Worm (Caenorhabditis elegans): ENCODE results near the gene rpl-2.

The rpl-2 gene

ce11 chrV:20517005-20517404 is 37.5 kb downstream of the rpl-2 start:
- TF ChIP-seq ztf-23 (GFP tag; IDR thresholded peaks at IDR 0.05) (no peak), ref-1 (GFP tag; conservative IDR thresholded peaks at IDR 0.05) (no peak), T22C8.4 (GFP tag; IDR thresholded peaks at IDR 0.05) (no peak), med-1 (GFP tag; optimal IDR thresholded peaks at IDR 0.05; ENCODE audit: insufficient read depth) (no peak), ztf-29 (GFP tag; IDR thresholded peaks at IDR 0.05) (no peak), flt-1 (GFP tag; IDR thresholded peaks at IDR 0.05) (no peak), klf-2 (GFP tag; conservative IDR thresholded peaks at IDR 0.05) (no peak), cog-1 (tag; optimal IDR thresholded peaks at IDR 0.05) (no peak), tab-1 (GFP tag; IDR thresholded peaks at IDR 0.05) (no peak)

ce11 chrV:20518927-20519326 is 39.4 kb downstream of the rpl-2 start, which contains the start of gene Y38H6C.25:
Gene Y38H6C.25 (plus strand): TSS chrV:20519227.
- TF ChIP-seq med-1 (GFP tag; optimal IDR thresholded peaks at IDR 0.05; ENCODE audit: insufficient read depth) (no peak), ztf-23 (GFP tag; IDR thresholded peaks at IDR 0.05) (no peak), ref-1 (GFP tag; conservative IDR thresholded peaks at IDR 0.05) (no peak), tab-1 (GFP tag; IDR thresholded peaks at IDR 0.05) (no peak), cog-1 (tag; optimal IDR thresholded peaks at IDR 0.05) (no peak), klf-2 (GFP tag; conservative IDR thresholded peaks at IDR 0.05) (no peak), flt-1 (GFP tag; IDR thresholded peaks at IDR 0.05) (no peak), T22C8.4 (GFP tag; IDR thresholded peaks at IDR 0.05) (no peak), ztf-29 (GFP tag; IDR thresholded peaks at IDR 0.05) (no peak)

ce11 chrV:20522219-20522618 is 42.7 kb downstream of the rpl-2 start, which contains the start of the genes Y38H6C.9 and fbxa-150:
Gene Y38H6C.9 (minus strand): TSS chrV:20522270.
Gene fbxa-150 (plus strand): TSS chrV:20522598.
- TF ChIP-seq ztf-29 (GFP tag; IDR thresholded peaks at IDR 0.05) (no peak), tab-1 (GFP tag; IDR thresholded peaks at IDR 0.05) (no peak)

ce11 chrV:20525816-20526459 is 46.4 kb downstream of the rpl-2 start, which contains the start of the genes srh-166 and Y38H6C.24:
Gene srh-166 (minus strand): TSS chrV:20525866.
Gene Y38H6C.24 (plus strand): TSS chrV:20526435.
- TF ChIP-seq ztf-23 (GFP tag; IDR thresholded peaks at IDR 0.05) (no peak), ztf-29 (GFP tag; IDR thresholded peaks at IDR 0.05) (no peak), T22C8.4 (GFP tag; IDR thresholded peaks at IDR 0.05) (no peak), med-1 (GFP tag; optimal IDR thresholded peaks at IDR 0.05; ENCODE audit: insufficient read depth) (no peak), cog-1 (tag; optimal IDR thresholded peaks at IDR 0.05) (no peak), tab-1 (GFP tag; IDR thresholded peaks at IDR 0.05) (no peak), klf-2 (GFP tag; conservative IDR thresholded peaks at IDR 0.05) (no peak), flt-1 (GFP tag; IDR thresholded peaks at IDR 0.05) (no peak), ref-1 (GFP tag; conservative IDR thresholded peaks at IDR 0.05) (no peak)

ce11 chrV:20527493-20527892 is 48.0 kb downstream of the rpl-2 start, which contains the start of gene Y38H6C.13:
Gene Y38H6C.13 (plus strand): TSS chrV:20527793.
- TF ChIP-seq med-1 (GFP tag; optimal IDR thresholded peaks at IDR 0.05; ENCODE audit: insufficient read depth) (no peak), tab-1 (GFP tag; IDR thresholded peaks at IDR 0.05) (no peak)
